Comparison of ENCODE assay signal across 3 worm cellular contexts in the genomic region with DNA sequence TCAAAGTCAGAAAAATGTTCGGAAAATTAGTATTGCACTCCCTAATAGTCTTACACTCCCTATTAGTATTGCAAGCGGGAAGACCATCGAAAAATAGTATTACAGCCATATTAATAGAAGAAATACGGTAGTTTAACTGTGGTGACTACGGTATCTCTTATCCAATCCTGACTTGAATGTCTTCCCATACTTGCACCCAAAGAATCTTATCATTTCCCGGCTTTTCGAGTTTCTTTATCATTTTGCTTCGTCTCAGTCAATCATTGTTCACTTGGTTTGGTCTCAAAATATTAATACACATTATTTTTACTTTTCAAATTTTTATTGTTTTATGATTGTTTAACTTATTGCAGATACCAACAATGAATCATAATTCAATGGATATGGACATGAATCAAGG.
TF ChIP-seq lines count a peak whose summit lies in the region.

F58G6.3 (plus strand) TSS at position 352 of the 400 bp plus-strand sequence.

TF ChIP-seq in whole organism, L3 larva, 47 proteins besides CTCF, POLR2A, EP300 and RAD21:
- TF ChIP-seq daf-12 (tag; optimal IDR thresholded peaks at IDR 0.05; lab: Kevin White, UChicago) = no peak
- TF ChIP-seq nfya-1 (tag; optimal IDR thresholded peaks at IDR 0.05; lab: Kevin White, UChicago; ENCODE audit: insufficient read depth) = peak; percentile 7
- TF ChIP-seq lin-15B (tag; optimal IDR thresholded peaks at IDR 0.05; lab: Kevin White, UChicago) = no peak
- peak; percentile 35 for TF ChIP-seq pqm-1 (tag; optimal IDR thresholded peaks at IDR 0.05; lab: Kevin White, UChicago)
- peak; percentile 62 for TF ChIP-seq elt-2 (tag; optimal IDR thresholded peaks at IDR 0.05; lab: Kevin White, UChicago)
- no peak for TF ChIP-seq snpc-4 (tag; optimal IDR thresholded peaks at IDR 0.05; lab: Kevin White, UChicago)
- no peak for TF ChIP-seq ceh-82 (tag; optimal IDR thresholded peaks at IDR 0.05; lab: Kevin White, UChicago)

TF ChIP-seq in whole organism, L4 larva, 104 proteins besides CTCF, POLR2A, EP300 and RAD21:
- TF ChIP-seq pqm-1 (tag; optimal IDR thresholded peaks at IDR 0.05; lab: Kevin White, UChicago) (peak; percentile 5), daf-16 (GFP tag; optimal IDR thresholded peaks at IDR 0.05; lab: Kevin White, UChicago) (no peak), daf-16 (tag; optimal IDR thresholded peaks at IDR 0.05; lab: Kevin White, UChicago) (peak; percentile 29), lin-39 (tag; optimal IDR thresholded peaks at IDR 0.05; lab: Kevin White, UChicago) (no peak), dve-1 (tag; optimal IDR thresholded peaks at IDR 0.05; lab: Kevin White, UChicago; ENCODE audit: insufficient read depth) (peak; percentile 20), F37D6.2 (tag; optimal IDR thresholded peaks at IDR 0.05; lab: Kevin White, UChicago) (no peak), nhr-48 (tag; optimal IDR thresholded peaks at IDR 0.05; lab: Kevin White, UChicago) (no peak), lir-3 (tag; optimal IDR thresholded peaks at IDR 0.05; lab: Kevin White, UChicago) (no peak), lsy-2 (tag; optimal IDR thresholded peaks at IDR 0.05; lab: Kevin White, UChicago) (peak in 1 of 2 experiments; percentile 64), saeg-2 (GFP tag; IDR thresholded peaks at IDR 0.05; lab: Robert Waterston, UW) (no peak), dmd-9 (GFP tag; IDR thresholded peaks at IDR 0.05; lab: Robert Waterston, UW) (no peak), nhr-6 (tag; optimal IDR thresholded peaks at IDR 0.05; lab: Kevin White, UChicago) (no peak), nhr-102 (tag; optimal IDR thresholded peaks at IDR 0.05; lab: Kevin White, UChicago) (no peak), gei-8 (GFP tag; optimal IDR thresholded peaks at IDR 0.05; lab: Kevin White, UChicago) (no peak), ztf-11 (tag; optimal IDR thresholded peaks at IDR 0.05; lab: Kevin White, UChicago) (no peak), spr-1 (tag; optimal IDR thresholded peaks at IDR 0.05; lab: Kevin White, UChicago) (no peak), tag-97 (GFP tag; IDR thresholded peaks at IDR 0.05; lab: Robert Waterston, UW) (no peak), arid-1 (GFP tag; conservative IDR thresholded peaks at IDR 0.05; lab: Robert Waterston, UW) (no peak), ZK546.5 (tag; optimal IDR thresholded peaks at IDR 0.05; lab: Kevin White, UChicago) (no peak), fos-1 (tag; optimal IDR thresholded peaks at IDR 0.05; lab: Kevin White, UChicago) (no peak), nhr-237 (tag; optimal IDR thresholded peaks at IDR 0.05; lab: Kevin White, UChicago) (no peak), Y48G9A.11 (GFP tag; IDR thresholded peaks at IDR 0.05; lab: Robert Waterston, UW) (no peak)

TF ChIP-seq in whole organism, young adult, 124 proteins besides CTCF, POLR2A, EP300 and RAD21:
- peak; percentile 1 for TF ChIP-seq nhr-80 (tag; optimal IDR thresholded peaks at IDR 0.05; lab: Kevin White, UChicago)
- TF ChIP-seq chd-7 (tag; optimal IDR thresholded peaks at IDR 0.05; lab: Kevin White, UChicago) = no peak
TF ChIP-seq in whole organism, young adult: peak in this region for 1.
